Worm (Caenorhabditis elegans): ENCODE measurements around the gene C25F9.11.
A peak's percentile ranks its signal among the peaks of the same experiment; 100 is the strongest.

Gene C25F9.11

DNA sequence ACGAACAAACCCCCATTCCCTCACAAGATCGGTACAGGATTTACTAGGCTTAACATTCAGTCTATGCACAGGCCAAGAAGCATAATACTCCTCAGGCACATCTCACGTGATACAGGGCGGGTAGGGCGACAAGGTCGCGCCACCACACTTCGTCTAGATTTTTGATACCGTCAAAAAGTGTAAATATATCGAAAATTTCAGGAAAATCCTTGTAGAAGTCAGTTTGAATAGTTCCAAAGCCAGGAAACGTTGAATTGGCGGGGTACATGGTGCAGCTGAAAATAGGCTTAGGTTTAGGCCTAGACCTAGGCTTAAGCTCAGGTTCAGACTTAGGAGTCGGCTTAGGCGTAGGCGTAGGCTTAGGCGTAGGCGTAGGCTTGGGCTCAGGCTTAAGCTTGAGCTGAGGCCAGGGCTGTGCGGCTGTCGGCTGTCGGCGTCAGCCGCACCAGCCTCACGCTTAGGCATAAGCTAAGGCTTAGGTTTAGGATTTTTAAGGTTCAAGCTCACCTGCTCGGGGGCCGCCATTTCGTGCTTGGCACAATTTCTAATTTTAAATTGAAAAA is 2.4 kb downstream of the C25F9.11 start:
- no peak for TF ChIP-seq nhr-12 (tag; optimal IDR thresholded peaks at IDR 0.05)
- no peak for TF ChIP-seq sma-3 (GFP tag; optimal IDR thresholded peaks at IDR 0.05)
- TF ChIP-seq Y55F3AM.14 (GFP tag; optimal IDR thresholded peaks at IDR 0.05) = peak; percentile 5
- no peak for TF ChIP-seq alr-1 (tag; optimal IDR thresholded peaks at IDR 0.05)
- no peak for TF ChIP-seq crh-2 (tag; optimal IDR thresholded peaks at IDR 0.05)
- TF ChIP-seq nhr-129 (tag; optimal IDR thresholded peaks at IDR 0.05) = no peak
- TF ChIP-seq nhr-11 (tag; optimal IDR thresholded peaks at IDR 0.05) = no peak
- no peak for TF ChIP-seq lin-13 (GFP tag; optimal IDR thresholded peaks at IDR 0.05)
- no peak for TF ChIP-seq mdl-1 (tag; optimal IDR thresholded peaks at IDR 0.05)

ce11 chrV:19429605-19430004 is 3.3 kb downstream of the C25F9.11 start:
- TF ChIP-seq ceh-16 (tag; optimal IDR thresholded peaks at IDR 0.05) (peak; percentile 59), elt-1 (tag; optimal IDR thresholded peaks at IDR 0.05) (peak; percentile 99), ztf-1 (GFP tag; conservative IDR thresholded peaks at IDR 0.05) (no peak), dmd-4 (tag; optimal IDR thresholded peaks at IDR 0.05) (no peak), nhr-10 (tag; optimal IDR thresholded peaks at IDR 0.05) (no peak), blmp-1 (tag; optimal IDR thresholded peaks at IDR 0.05; ENCODE audit: insufficient read depth) (no peak), ZK546.5 (tag; optimal IDR thresholded peaks at IDR 0.05) (no peak), ama-1 (optimal IDR thresholded peaks at IDR 0.05) (no peak), Y55F3AM.14 (GFP tag; optimal IDR thresholded peaks at IDR 0.05) (peak; percentile 1), F13H6.1 (tag; optimal IDR thresholded peaks at IDR 0.05) (no peak), skn-1 (tag; optimal IDR thresholded peaks at IDR 0.05) (no peak), lsy-2 (tag; optimal IDR thresholded peaks at IDR 0.05) (peak in 1 of 2 experiments; percentile 11), R02D3.7 (tag; optimal IDR thresholded peaks at IDR 0.05) (no peak), nhr-25 (tag; optimal IDR thresholded peaks at IDR 0.05) (peak; percentile 54), elt-3 (tag; optimal IDR thresholded peaks at IDR 0.05) (no peak), sma-9 (GFP tag; optimal IDR thresholded peaks at IDR 0.05) (peak; percentile 90), sma-9 (tag; optimal IDR thresholded peaks at IDR 0.05) (no peak), crh-2 (tag; optimal IDR thresholded peaks at IDR 0.05) (no peak), unc-62 (GFP tag; optimal IDR thresholded peaks at IDR 0.05) (no peak), zag-1 (tag; optimal IDR thresholded peaks at IDR 0.05) (no peak), nhr-23 (tag; optimal IDR thresholded peaks at IDR 0.05) (peak; percentile 95), mbf-1 (tag; optimal IDR thresholded peaks at IDR 0.05) (no peak)

- no peak for TF ChIP-seq unc-62 (GFP tag; optimal IDR thresholded peaks at IDR 0.05)
- TF ChIP-seq sma-9 (GFP tag; optimal IDR thresholded peaks at IDR 0.05) = peak; percentile 56
- no peak for TF ChIP-seq sma-9 (tag; optimal IDR thresholded peaks at IDR 0.05)
- peak; percentile 57 for TF ChIP-seq nhr-23 (tag; optimal IDR thresholded peaks at IDR 0.05)
- peak; percentile 60 for TF ChIP-seq elt-1 (tag; optimal IDR thresholded peaks at IDR 0.05)
- peak; percentile 28 for TF ChIP-seq nhr-25 (tag; optimal IDR thresholded peaks at IDR 0.05)
- TF ChIP-seq ceh-16 (tag; optimal IDR thresholded peaks at IDR 0.05) = peak; percentile 40
Measured at ce11 chrV:19428936-19429335, 3.9 kb downstream of the C25F9.11 start.

DNA sequence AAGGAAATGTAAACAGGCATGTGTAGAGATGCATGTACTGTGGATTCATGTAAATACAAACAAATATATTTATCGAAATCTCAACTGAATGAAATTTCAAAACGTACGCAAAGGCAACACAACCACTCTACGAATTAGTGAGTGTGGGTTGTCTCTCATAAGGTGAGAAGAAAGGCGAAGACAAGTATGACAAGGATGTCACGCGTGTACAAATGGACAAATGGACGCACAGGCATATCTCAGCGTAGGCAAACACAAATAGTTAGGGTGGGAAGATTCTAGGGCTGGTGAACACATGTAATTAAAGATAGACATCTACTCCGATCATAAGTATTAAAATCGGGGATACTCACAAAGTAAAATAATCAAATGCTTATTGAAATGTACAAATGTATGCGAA is 4.8 kb downstream of the C25F9.11 start:
- TF ChIP-seq nhr-25 (tag; optimal IDR thresholded peaks at IDR 0.05) (peak; percentile 23), mdl-1 (tag; optimal IDR thresholded peaks at IDR 0.05) (no peak)

DNA sequence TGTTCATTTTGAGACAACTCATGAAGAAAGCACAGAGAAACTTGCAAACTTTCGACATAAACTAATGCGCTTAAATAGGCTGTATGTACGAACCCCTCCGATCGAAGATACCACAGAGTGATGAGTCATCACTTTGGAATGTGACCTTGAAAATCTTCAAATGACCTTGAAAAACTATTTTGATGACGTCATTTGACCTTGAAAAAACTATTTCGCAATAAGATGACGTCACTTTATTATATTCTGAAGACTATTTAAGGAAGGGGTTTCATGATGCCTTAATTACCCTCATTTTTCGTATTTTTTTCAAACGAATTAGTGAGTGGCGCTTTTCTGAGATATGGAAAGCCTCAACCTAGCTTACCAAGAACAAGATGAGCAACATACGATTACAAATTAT is 11.7 kb downstream of the C25F9.11 start, which contains the start of gene C25F9.2:
TSS of gene C25F9.2 (plus strand) at position 341 of the 400 bp plus-strand sequence.
- no peak for TF ChIP-seq nhr-129 (tag; optimal IDR thresholded peaks at IDR 0.05)
- TF ChIP-seq nhr-25 (tag; optimal IDR thresholded peaks at IDR 0.05) = peak; percentile 47

- peak; percentile 1 for TF ChIP-seq fos-1 (tag; optimal IDR thresholded peaks at IDR 0.05)
Measured at ce11 chrV:19419301-19419700, 13.6 kb downstream of the C25F9.11 start.

DNA sequence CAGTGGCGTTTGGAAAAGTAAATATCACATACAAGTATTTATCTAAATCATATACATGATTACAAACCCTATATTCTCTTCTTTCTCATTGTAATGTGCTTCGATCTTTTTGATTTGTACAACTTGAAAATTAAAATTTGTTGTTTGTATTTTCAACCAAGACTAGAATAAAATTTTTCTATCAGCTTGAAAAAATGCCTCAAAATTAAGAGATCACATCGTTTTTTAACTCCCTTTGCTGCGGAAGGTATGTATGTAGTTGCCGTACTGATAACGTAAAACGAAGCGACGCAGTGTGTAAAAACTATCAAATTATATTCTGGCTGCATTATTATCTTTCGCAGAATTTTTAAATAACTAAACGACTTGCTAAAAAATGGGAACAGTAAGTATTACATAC is 15.0 kb downstream of the C25F9.11 start, which contains the start of gene C25F9.15:
TSS of gene C25F9.15 (plus strand) at position 301 of the 400 bp plus-strand sequence.
- peak; percentile 40 for TF ChIP-seq fos-1 (tag; optimal IDR thresholded peaks at IDR 0.05)
- TF ChIP-seq egl-27 (tag; optimal IDR thresholded peaks at IDR 0.05) = no peak
